Fruit fly (Drosophila melanogaster) whole organism, embryonic: ENCODE results near the gene dgt6.

ENCODE experiments used
- Aef1 ChIP-seq: fragments of 200-800 bp; sonication (Bioruptor generic); IDR thresholded peaks from 3 replicates; pipeline ENCODE4 v1.3.6; 2022; ENCODE audit warnings: missing biosample characterization, missing genetic modification characterization
- CG10267 ChIP-seq: fragments of 200-800 bp; sonication (Bioruptor generic); optimal IDR thresholded peaks from 2 replicates; lab custom pipeline; 2018; ENCODE audit warnings: missing biosample characterization, mild to moderate bottlenecking, missing genetic modification characterization, moderate library complexity
- CG10654 ChIP-seq: fragments of 200-800 bp; sonication (Bioruptor generic); optimal IDR thresholded peaks from 2 replicates; lab custom pipeline; 2016; ENCODE audit warnings: missing biosample characterization, missing genetic modification characterization
- CG12219 ChIP-seq: fragments of 200-800 bp; sonication (Bioruptor generic); optimal IDR thresholded peaks from 3 replicates; lab custom pipeline; 2018; ENCODE audit warnings: missing biosample characterization, mild to moderate bottlenecking, missing genetic modification characterization
- CG12236 ChIP-seq: fragments of 200-800 bp; sonication (Bioruptor generic); optimal IDR thresholded peaks from 2 replicates; lab custom pipeline; 2016; ENCODE audit warnings: missing biosample characterization, missing genetic modification characterization
- CG13775 ChIP-seq: fragments of 200-800 bp; sonication (Bioruptor generic); optimal IDR thresholded peaks from 3 replicates; lab custom pipeline; 2017; ENCODE audit warnings: missing biosample characterization, mild to moderate bottlenecking, missing genetic modification characterization
- CG14441 ChIP-seq: fragments of 200-800 bp; sonication (Bioruptor generic); IDR thresholded peaks from 2 replicates; pipeline ENCODE4 v1.3.6; 2022; ENCODE audit warnings: missing biosample characterization, missing genetic modification characterization
- CG16863 ChIP-seq: fragments of 200-800 bp; sonication (Bioruptor generic); optimal IDR thresholded peaks from 3 replicates; lab custom pipeline; 2016; ENCODE audit warnings: missing biosample characterization, missing genetic modification characterization
- CG17328 ChIP-seq: fragments of 200-800 bp; sonication (Bioruptor generic); IDR thresholded peaks from 2 replicates; pipeline ENCODE4 v1.3.6; 2022; ENCODE audit warnings: missing biosample characterization, missing genetic modification characterization
- CG17802 ChIP-seq: fragments of 200-800 bp; sonication (Bioruptor generic); optimal IDR thresholded peaks from 2 replicates; lab custom pipeline; 2018; ENCODE audit warnings: missing biosample characterization, mild to moderate bottlenecking, missing genetic modification characterization, moderate library complexity
- CG18262 ChIP-seq: fragments of 200-800 bp; optimal IDR thresholded peaks from 3 replicates; lab custom pipeline; 2019; ENCODE audit warnings: missing biosample characterization, mild to moderate bottlenecking, missing genetic modification characterization, moderate library complexity
- CG2129 ChIP-seq: fragments of 200-800 bp; sonication (Bioruptor generic); IDR thresholded peaks from 2 replicates; pipeline ENCODE4 v1.3.6; 2022; ENCODE audit warnings: missing biosample characterization, missing genetic modification characterization; ENCODE audit not compliant: partially characterized antibody
- CG32772 ChIP-seq: fragments of 200-800 bp; sonication (Bioruptor generic); IDR thresholded peaks from 2 replicates; pipeline ENCODE4 v1.3.6; 2022; ENCODE audit warnings: missing biosample characterization, missing genetic modification characterization
- CG3281 ChIP-seq: fragments of 200-800 bp; sonication (Bioruptor generic); optimal IDR thresholded peaks from 3 replicates; lab custom pipeline; 2017; ENCODE audit warnings: missing biosample characterization, mild to moderate bottlenecking, missing genetic modification characterization
- CG34224 ChIP-seq: fragments of 200-800 bp; sonication (Bioruptor generic); IDR thresholded peaks from 3 replicates; pipeline ENCODE4 v1.3.6; 2022; ENCODE audit warnings: missing biosample characterization, missing genetic modification characterization; ENCODE audit not compliant: partially characterized antibody
- CG3838 ChIP-seq: fragments of 200-800 bp; sonication (Bioruptor generic); optimal IDR thresholded peaks from 3 replicates; lab custom pipeline; 2016; ENCODE audit warnings: missing biosample characterization, missing genetic modification characterization
- CG7928 ChIP-seq: fragments of 200-800 bp; sonication (Bioruptor generic); optimal IDR thresholded peaks from 2 replicates; lab custom pipeline; 2017; ENCODE audit warnings: missing biosample characterization, mild to moderate bottlenecking, missing genetic modification characterization
- CG9437 ChIP-seq: fragments of 200-800 bp; sonication (Bioruptor generic); optimal IDR thresholded peaks from 2 replicates; lab custom pipeline; 2018; ENCODE audit warnings: missing biosample characterization, mild to moderate bottlenecking, missing genetic modification characterization
- CG9932 ChIP-seq: fragments of 200-800 bp; sonication (Bioruptor generic); IDR thresholded peaks from 2 replicates; pipeline ENCODE4 v1.3.6; 2022; ENCODE audit warnings: missing biosample characterization, missing genetic modification characterization
- D ChIP-seq, 2 experiments: fragments of 200-800 bp in 1 of 2; fragments of >200 bp in 1 of 2; sonication (Bioruptor generic) in 1 of 2; optimal IDR thresholded peaks; 2 replicates in 1 of 2; 3 replicates in 1 of 2; lab custom pipeline; 2017; ENCODE audit warnings: mild to moderate bottlenecking in 1 of 2, missing biosample characterization in 1 of 2, missing genetic modification characterization in 1 of 2, missing genetic modification reagents in 1 of 2
- D19A ChIP-seq: fragments of 200-800 bp; optimal IDR thresholded peaks from 3 replicates; lab custom pipeline; 2019; ENCODE audit warnings: missing biosample characterization, mild to moderate bottlenecking, missing genetic modification characterization, moderate library complexity
- D19B ChIP-seq: fragments of 200-800 bp; sonication (Bioruptor generic); optimal IDR thresholded peaks from 2 replicates; lab custom pipeline; 2017; ENCODE audit warnings: missing biosample characterization, mild to moderate bottlenecking, missing genetic modification characterization
- Dll ChIP-seq: fragments of 200-800 bp; sonication (Bioruptor generic); IDR thresholded peaks from 4 replicates; pipeline ENCODE4 v1.3.6; 2022; ENCODE audit warnings: missing biosample characterization, missing genetic modification characterization; ENCODE audit not compliant: partially characterized antibody
- Hand ChIP-seq: fragments of 200-800 bp; sonication (Bioruptor generic); optimal IDR thresholded peaks from 2 replicates; lab custom pipeline; 2017; ENCODE audit warnings: mild to moderate bottlenecking, missing biosample characterization, missing genetic modification reagents, missing genetic modification characterization
- Lim3 ChIP-seq: fragments of 200-800 bp; sonication (Bioruptor generic); IDR thresholded peaks from 2 replicates; pipeline ENCODE4 v1.3.6; 2022; ENCODE audit warnings: missing biosample characterization, missing genetic modification characterization
- Nf-YB ChIP-seq: fragments of 200-800 bp; sonication (Bioruptor generic); optimal IDR thresholded peaks from 3 replicates; lab custom pipeline; 2019; ENCODE audit warnings: missing biosample characterization, mild to moderate bottlenecking, missing genetic modification characterization, moderate library complexity
- Sin3A ChIP-seq: fragments of >200 bp; optimal IDR thresholded peaks from 2 replicates; lab custom pipeline; 2018
- Sox102F ChIP-seq: fragments of 200-800 bp; sonication (Bioruptor generic); optimal IDR thresholded peaks from 2 replicates; lab custom pipeline; 2018; ENCODE audit warnings: missing biosample characterization, mild to moderate bottlenecking, missing genetic modification characterization, moderate library complexity
- Usf ChIP-seq: fragments of 200-800 bp; sonication (Bioruptor generic); optimal IDR thresholded peaks from 2 replicates; lab custom pipeline; 2017; ENCODE audit warnings: missing genotype, missing biosample characterization, missing genetic modification characterization
- ash1 ChIP-seq: fragments of 200-800 bp; sonication (Bioruptor generic); optimal IDR thresholded peaks from 2 replicates; lab custom pipeline; 2018; ENCODE audit warnings: missing biosample characterization, mild to moderate bottlenecking, missing genetic modification characterization
- bcd ChIP-seq: fragments of 200-800 bp; sonication (Bioruptor generic); optimal IDR thresholded peaks from 2 replicates; lab custom pipeline; 2017; ENCODE audit warnings: missing biosample characterization, mild to moderate bottlenecking, missing genetic modification characterization
- cas ChIP-seq: fragments of 200-800 bp; sonication (Bioruptor generic); IDR thresholded peaks from 2 replicates; pipeline ENCODE4 v1.3.6; 2022; ENCODE audit warnings: missing biosample characterization, missing genetic modification characterization
- dati ChIP-seq: fragments of 200-800 bp; sonication (Bioruptor generic); IDR thresholded peaks from 2 replicates; pipeline ENCODE4 v1.3.6; 2022; ENCODE audit warnings: missing biosample characterization, missing genetic modification characterization
- dmrt99B ChIP-seq: fragments of 200-800 bp; sonication (Bioruptor generic); optimal IDR thresholded peaks from 2 replicates; lab custom pipeline; 2018; ENCODE audit warnings: missing biosample characterization, mild to moderate bottlenecking, missing genetic modification characterization, moderate library complexity
- fd3F ChIP-seq: fragments of 200-800 bp; sonication (Bioruptor generic); optimal IDR thresholded peaks from 2 replicates; lab custom pipeline; 2018; ENCODE audit warnings: missing biosample characterization, mild to moderate bottlenecking, missing genetic modification characterization, moderate library complexity
- grn ChIP-seq: fragments of 200-800 bp; sonication (Bioruptor generic); optimal IDR thresholded peaks from 3 replicates; lab custom pipeline; 2017; ENCODE audit warnings: missing biosample characterization, missing genetic modification characterization
- hbn ChIP-seq: fragments of 200-800 bp; sonication (Bioruptor generic); IDR thresholded peaks from 2 replicates; pipeline ENCODE4 v1.3.6; 2022; ENCODE audit warnings: missing biosample characterization, missing genetic modification characterization; ENCODE audit not compliant: partially characterized antibody
- insv ChIP-seq, 2 experiments: fragments of 200-800 bp; sonication (Bioruptor generic); optimal IDR thresholded peaks; 3 replicates each; lab custom pipeline; 2016 to 2018; ENCODE audit warnings: missing biosample characterization in 2 of 2, missing genetic modification characterization in 2 of 2
- jigr1 ChIP-seq: fragments of 200-800 bp; sonication (Bioruptor generic); IDR thresholded peaks from 3 replicates; pipeline ENCODE4 v1.3.6; 2022; ENCODE audit warnings: missing biosample characterization, missing genetic modification characterization
- maf-S ChIP-seq: fragments of 200-800 bp; sonication (Bioruptor generic); optimal IDR thresholded peaks from 2 replicates; lab custom pipeline; 2016; ENCODE audit warnings: missing biosample characterization, missing genetic modification characterization
- nau ChIP-seq: fragments of 200-800 bp; sonication (Bioruptor generic); optimal IDR thresholded peaks from 3 replicates; lab custom pipeline; 2017; ENCODE audit warnings: missing biosample characterization, mild to moderate bottlenecking, missing genetic modification characterization, missing genetic modification reagents
- peb ChIP-seq: fragments of 200-800 bp; sonication (Bioruptor generic); IDR thresholded peaks from 2 replicates; pipeline ENCODE4 v1.3.6; 2022; ENCODE audit warnings: missing biosample characterization, missing genetic modification characterization
- pfk ChIP-seq: fragments of 200-800 bp; sonication (Bioruptor generic); optimal IDR thresholded peaks from 2 replicates; lab custom pipeline; 2018; ENCODE audit warnings: missing biosample characterization, mild to moderate bottlenecking, missing genetic modification characterization, moderate library complexity
- pho ChIP-seq: fragments of 200-800 bp; sonication (Bioruptor generic); optimal IDR thresholded peaks from 2 replicates; lab custom pipeline; 2016; ENCODE audit warnings: missing biosample characterization, missing genetic modification characterization
- phol ChIP-seq: fragments of 200-800 bp; sonication (Bioruptor generic); optimal IDR thresholded peaks from 3 replicates; lab custom pipeline; 2018; ENCODE audit warnings: missing biosample characterization, mild to moderate bottlenecking, missing genetic modification characterization, moderate library complexity
- psq ChIP-seq: fragments of 200-800 bp; sonication (Bioruptor generic); optimal IDR thresholded peaks from 2 replicates; lab custom pipeline; 2017; ENCODE audit warnings: missing biosample characterization, missing genetic modification characterization
- vfl ChIP-seq: fragments of 200-800 bp; sonication (Bioruptor generic); optimal IDR thresholded peaks from 2 replicates; lab custom pipeline; 2016; ENCODE audit warnings: missing biosample characterization, missing genetic modification characterization
- vvl ChIP-seq: fragments of 200-800 bp; sonication (Bioruptor generic); IDR thresholded peaks from 2 replicates; pipeline ENCODE4 v1.3.6; 2022; ENCODE audit warnings: missing biosample characterization, missing genetic modification characterization
- zen ChIP-seq: fragments of 200-800 bp; sonication (Bioruptor generic); optimal IDR thresholded peaks from 3 replicates; lab custom pipeline; 2018; ENCODE audit warnings: missing biosample characterization, mild to moderate bottlenecking, missing genetic modification characterization, moderate library complexity

The dgt6 gene

DNA sequence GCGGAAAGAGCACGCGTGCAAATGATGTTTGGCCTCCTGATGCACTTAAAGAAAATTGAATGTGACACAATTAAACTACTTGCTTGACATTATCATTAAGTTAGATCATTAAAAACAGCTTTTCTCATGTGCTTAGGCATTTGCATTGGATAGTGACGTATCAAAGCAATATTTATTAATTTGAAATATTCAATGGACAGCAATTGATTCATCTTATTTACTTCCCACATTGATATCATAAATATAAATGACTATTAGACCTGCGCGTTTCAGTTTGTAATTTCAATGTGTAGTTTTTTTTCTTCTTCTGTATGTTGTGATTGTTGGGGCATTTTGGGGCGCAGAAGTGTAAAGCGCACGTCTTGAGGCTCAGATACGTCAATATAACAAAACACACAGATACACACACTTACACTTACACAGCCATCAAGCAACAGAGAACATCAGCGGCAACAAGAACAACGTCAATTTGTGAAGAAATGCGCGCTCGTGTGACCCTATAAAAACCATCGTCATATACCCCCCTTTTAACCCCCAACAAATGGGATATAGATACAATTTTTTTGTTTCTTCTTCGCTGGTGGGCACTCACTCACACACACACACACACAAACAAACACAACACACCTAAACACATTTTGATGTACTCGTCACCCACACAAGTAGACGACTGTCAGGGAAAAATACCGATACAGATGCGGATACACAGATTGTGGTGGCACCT, 41.7 kb downstream of the dgt6 start (continued):
- TF ChIP-seq CG14441 (GFP tag; lab: Robert Waterston, UW) (0 out of 2 replicates have a peak, but pooled peaks have one; percentile 34), insv (GFP tag; optimal IDR thresholded peaks at IDR 0.05; lab: Kevin White, UChicago) (no peak), CG10267 (peak; percentile 66), CG13775 (GFP tag; lab: Kevin White, UChicago) (peak; percentile 65), D19B (GFP tag; lab: Kevin White, UChicago) (peak; percentile 13), hbn (no peak), Sox102F (peak; percentile 84), CG3281 (peak; percentile 57), Aef1 (GFP tag; lab: Robert Waterston, UW) (peak; percentile 33; the same call in 2 of the 3 replicates), Usf (GFP tag; lab: Kevin White, UChicago) (peak; percentile 20), cas (GFP tag; lab: Robert Waterston, UW) (no peak), CG32772 (GFP tag; lab: Robert Waterston, UW) (no peak), vvl (GFP tag; lab: Robert Waterston, UW) (peak; percentile 74), pho (GFP tag; lab: Kevin White, UChicago) (no peak), CG9932 (GFP tag; lab: Robert Waterston, UW) (no peak), dati (no peak), D (optimal IDR thresholded peaks at IDR 0.05; lab: Kevin White, UChicago) (no peak), D (GFP tag; optimal IDR thresholded peaks at IDR 0.05; lab: Kevin White, UChicago) (peak; percentile 82), jigr1 (GFP tag; lab: Robert Waterston, UW) (peak; percentile 57; the same call in 1 of the 3 replicates), phol (peak; percentile 86), psq (GFP tag; lab: Kevin White, UChicago) (no peak), CG12236 (GFP tag; lab: Kevin White, UChicago) (peak; percentile 27), Lim3 (GFP tag; lab: Robert Waterston, UW) (no peak), dmrt99B (tag; lab: Kevin White, UChicago) (peak; percentile 88), bcd (GFP tag; lab: Kevin White, UChicago) (peak; percentile 69), CG17802 (peak; percentile 1), Nf-YB (GFP tag; lab: Kevin White, UChicago) (peak; percentile 21), vfl (GFP tag; lab: Kevin White, UChicago) (no peak), fd3F (GFP tag; lab: Kevin White, UChicago) (peak; percentile 56), CG7928 (GFP tag; lab: Kevin White, UChicago) (no peak), zen (tag; lab: Kevin White, UChicago) (peak; percentile 45), CG34224 (no peak), CG18262 (peak; percentile 87), CG9437 (GFP tag; lab: Kevin White, UChicago) (peak; percentile 66), Hand (GFP tag; lab: Kevin White, UChicago) (peak; percentile 67), Dll (GFP tag; lab: Robert Waterston, UW) (no peak), nau (GFP tag; lab: Kevin White, UChicago) (peak; percentile 71), Sin3A (lab: Kevin White, UChicago) (no peak), maf-S (GFP tag; lab: Kevin White, UChicago) (peak; percentile 66), CG2129 (GFP tag; lab: Robert Waterston, UW) (no peak), peb (GFP tag; lab: Robert Waterston, UW) (0 out of 2 replicates have a peak, but pooled peaks have one; percentile 49), pfk (no peak), CG16863 (peak; percentile 16), grn (GFP tag; lab: Kevin White, UChicago) (no peak), CG17328 (GFP tag; lab: Robert Waterston, UW) (peak; percentile 51; the same call in 1 of the 2 replicates), CG10654 (GFP tag; lab: Kevin White, UChicago) (peak; percentile 45), CG3838 (GFP tag; lab: Kevin White, UChicago) (no peak), CG12219 (GFP tag; lab: Kevin White, UChicago) (peak; percentile 64), ash1 (no peak), D19A (tag; lab: Kevin White, UChicago) (peak; percentile 71)
